Fruit fly (Drosophila melanogaster): Measurements from ENCODE around the gene tzn.

Gene tzn

DNA sequence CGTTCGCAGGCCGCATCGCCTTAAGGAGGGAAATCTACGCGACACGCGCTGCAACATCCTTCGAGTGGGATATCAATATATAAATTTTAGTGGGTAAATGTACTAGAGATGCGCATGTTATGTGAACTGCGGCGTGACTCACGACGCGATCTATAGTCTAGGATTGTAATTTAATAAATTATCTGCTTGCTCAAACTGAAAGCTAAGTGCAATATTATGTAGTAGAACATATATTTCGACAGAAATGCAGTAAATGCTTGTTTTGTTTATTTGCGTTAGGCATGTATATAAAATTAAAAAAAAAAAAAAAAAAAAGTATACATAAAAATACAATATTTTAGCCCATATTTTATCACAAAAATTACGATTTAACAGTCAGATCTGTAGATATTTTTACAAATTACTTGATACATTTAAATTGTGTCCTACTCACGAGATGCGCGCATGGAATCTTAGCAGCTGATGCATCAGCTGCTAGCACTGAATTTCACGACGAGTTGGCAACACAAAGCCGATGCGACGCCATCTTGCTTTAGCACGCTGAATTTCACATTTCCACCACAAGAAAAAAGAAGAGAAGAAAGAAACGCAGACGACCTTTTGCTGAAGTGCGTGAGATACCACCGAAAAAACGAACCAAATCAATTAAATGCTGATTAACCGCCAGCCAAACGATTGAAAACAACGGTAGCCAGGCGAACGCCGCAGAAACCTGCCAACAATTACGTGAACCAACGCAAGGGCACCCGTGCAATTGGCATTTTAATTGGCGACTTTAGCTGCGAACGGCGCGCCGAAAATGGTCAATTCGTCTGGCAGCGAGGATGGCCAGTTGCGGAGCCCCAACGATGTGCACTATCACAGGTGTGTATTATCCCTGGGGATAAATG, 27.2 kb upstream of the tzn start, which contains the start of the genes CG4042 and Pitslre (continued):
- peak; percentile 55 for TF ChIP-seq Meics (GFP tag; optimal IDR thresholded peaks at IDR 0.05)
- no peak for TF ChIP-seq sc (optimal IDR thresholded peaks at IDR 0.05)
- no peak for TF ChIP-seq sc (GFP tag; optimal IDR thresholded peaks at IDR 0.05)
- TF ChIP-seq CG14710 (tag; optimal IDR thresholded peaks at IDR 0.05): peak; percentile 37
- peak; percentile 18 for TF ChIP-seq dmrt11E (tag; optimal IDR thresholded peaks at IDR 0.05)
- TF ChIP-seq Dbx (GFP tag; IDR thresholded peaks at IDR 0.05): 0 out of 3 replicates have a peak, but pooled peaks have one; percentile 37
- peak; percentile 73 for TF ChIP-seq BEAF-32 (GFP tag; optimal IDR thresholded peaks at IDR 0.05)
- no peak for TF ChIP-seq B-H2 (GFP tag; optimal IDR thresholded peaks at IDR 0.05)
- TF ChIP-seq lola (GFP tag; optimal IDR thresholded peaks at IDR 0.05): peak in 1 of 3 experiments; percentile 20
- no peak for TF ChIP-seq H15 (GFP tag; IDR thresholded peaks at IDR 0.05)
- TF ChIP-seq CG17802 (tag; optimal IDR thresholded peaks at IDR 0.05): no peak
- TF ChIP-seq CG12299 (tag; optimal IDR thresholded peaks at IDR 0.05): no peak
- peak; percentile 58 for TF ChIP-seq tio (GFP tag; optimal IDR thresholded peaks at IDR 0.05)
- TF ChIP-seq nom (GFP tag; optimal IDR thresholded peaks at IDR 0.05): no peak
- TF ChIP-seq CG9817 (tag; optimal IDR thresholded peaks at IDR 0.05): no peak
- peak; percentile 31 for TF ChIP-seq pzg (GFP tag; optimal IDR thresholded peaks at IDR 0.05)
- peak; percentile 49; the same call in 1 of the 3 replicates for TF ChIP-seq CG11695 (GFP tag; IDR thresholded peaks at IDR 0.05)
- peak in 1 of 2 experiments; percentile 5 for TF ChIP-seq bsh (GFP tag; optimal IDR thresholded peaks at IDR 0.05)
- peak; percentile 23 for TF ChIP-seq Ssrp (tag; optimal IDR thresholded peaks at IDR 0.05)
- TF ChIP-seq gem (tag; optimal IDR thresholded peaks at IDR 0.05): peak; percentile 57
- TF ChIP-seq org-1 (GFP tag; optimal IDR thresholded peaks at IDR 0.05): no peak
- peak; percentile 56 for TF ChIP-seq CG4617 (GFP tag; optimal IDR thresholded peaks at IDR 0.05; ENCODE audit: borderline replicate concordance)
- TF ChIP-seq CG32772 (GFP tag; IDR thresholded peaks at IDR 0.05): no peak; the same call in 1 of the 2 replicates
- peak; percentile 56; the same call in 1 of the 3 replicates for TF ChIP-seq CG14860 (GFP tag; IDR thresholded peaks at IDR 0.05; ENCODE audit: partially characterized antibody)
- no peak for TF ChIP-seq jing (GFP tag; optimal IDR thresholded peaks at IDR 0.05)
- TF ChIP-seq h (optimal IDR thresholded peaks at IDR 0.05): no peak
- TF ChIP-seq stwl (tag; optimal IDR thresholded peaks at IDR 0.05): peak; percentile 6
- TF ChIP-seq MTF-1 (GFP tag; optimal IDR thresholded peaks at IDR 0.05; ENCODE audit: borderline replicate concordance): no peak
- no peak for TF ChIP-seq Spps (tag; optimal IDR thresholded peaks at IDR 0.05)
- TF ChIP-seq gcm (GFP tag; optimal IDR thresholded peaks at IDR 0.05): no peak
- peak; percentile 34; the same call in 1 of the 2 replicates for TF ChIP-seq E2f1 (GFP tag; IDR thresholded peaks at IDR 0.05)
- peak; percentile 40 for TF ChIP-seq ewg (GFP tag; optimal IDR thresholded peaks at IDR 0.05)
- TF ChIP-seq Ravus (GFP tag; IDR thresholded peaks at IDR 0.05): no peak
- TF ChIP-seq phol (tag; optimal IDR thresholded peaks at IDR 0.05): peak; percentile 99
- TF ChIP-seq Optix (GFP tag; IDR thresholded peaks at IDR 0.05): no peak
- TF ChIP-seq ato (GFP tag; IDR thresholded peaks at IDR 0.05; ENCODE audit: partially characterized antibody): peak; percentile 21; the same call in 1 of the 2 replicates
- no peak for TF ChIP-seq sens-2 (GFP tag; IDR thresholded peaks at IDR 0.05)
- TF ChIP-seq crp (GFP tag; optimal IDR thresholded peaks at IDR 0.05): peak; percentile 95 to 96
- peak; percentile 49 for TF ChIP-seq Rfx (GFP tag; IDR thresholded peaks at IDR 0.05)
- no peak for TF ChIP-seq grn (GFP tag; optimal IDR thresholded peaks at IDR 0.05)
- no peak for TF ChIP-seq Dp (GFP tag; optimal IDR thresholded peaks at IDR 0.05)
- TF ChIP-seq TFAM (GFP tag; optimal IDR thresholded peaks at IDR 0.05): no peak
- peak; percentile 22 for TF ChIP-seq Asciz (GFP tag; optimal IDR thresholded peaks at IDR 0.05)
- peak; percentile 7 for TF ChIP-seq unpg (GFP tag; optimal IDR thresholded peaks at IDR 0.05)
- TF ChIP-seq ase (GFP tag; IDR thresholded peaks at IDR 0.05): 0 out of 3 replicates have a peak, but pooled peaks have one; percentile 14
- TF ChIP-seq psq (GFP tag; optimal IDR thresholded peaks at IDR 0.05): peak; percentile 5
- TF ChIP-seq Fer2 (tag; optimal IDR thresholded peaks at IDR 0.05): no peak
